Fruit fly (Drosophila melanogaster) whole organism, embryonic: ENCODE data around the gene phol.

Source experiments
- CG10147 ChIP-seq: fragments of 200-800 bp; sonication (Bioruptor generic); optimal IDR thresholded peaks from 2 replicates; lab custom pipeline; 2019; ENCODE audit warnings: missing biosample characterization, mild to moderate bottlenecking, missing genetic modification characterization, moderate library complexity
- CG10209 ChIP-seq: fragments of 200-800 bp; sonication (Bioruptor generic); optimal IDR thresholded peaks from 3 replicates; lab custom pipeline; 2017; ENCODE audit warnings: missing biosample characterization, mild to moderate bottlenecking, missing genetic modification characterization, missing genetic modification reagents
- CG10267 ChIP-seq: fragments of 200-800 bp; sonication (Bioruptor generic); optimal IDR thresholded peaks from 2 replicates; lab custom pipeline; 2018; ENCODE audit warnings: missing biosample characterization, mild to moderate bottlenecking, missing genetic modification characterization, moderate library complexity
- CG10321 ChIP-seq: fragments of 200-800 bp; sonication (Bioruptor generic); IDR thresholded peaks from 2 replicates; pipeline ENCODE4 v1.3.6; 2022; ENCODE audit warnings: missing biosample characterization, missing genetic modification characterization
- CG11398 ChIP-seq: fragments of 200-800 bp; sonication (Bioruptor generic); optimal IDR thresholded peaks from 2 replicates; lab custom pipeline; 2016; ENCODE audit warnings: missing biosample characterization, missing genetic modification characterization
- CG11695 ChIP-seq: fragments of 200-800 bp; sonication (Bioruptor generic); IDR thresholded peaks from 3 replicates; pipeline ENCODE4 v1.3.6; 2022; ENCODE audit warnings: missing biosample characterization, missing genetic modification characterization
- CG12659 ChIP-seq: fragments of 200-800 bp; sonication (Bioruptor generic); optimal IDR thresholded peaks from 3 replicates; lab custom pipeline; 2017; ENCODE audit warnings: mild to moderate bottlenecking, missing biosample characterization, missing genetic modification reagents, missing genetic modification characterization
- CG12744 ChIP-seq: fragments of 200-800 bp; sonication (Bioruptor generic); optimal IDR thresholded peaks from 2 replicates; lab custom pipeline; 2016; ENCODE audit warnings: missing biosample characterization, missing genetic modification characterization
- CG12769 ChIP-seq: fragments of 200-800 bp; sonication (Bioruptor generic); optimal IDR thresholded peaks from 2 replicates; lab custom pipeline; 2019; ENCODE audit warnings: missing biosample characterization, mild to moderate bottlenecking, missing genetic modification characterization, moderate library complexity
- CG13624 ChIP-seq: fragments of 200-800 bp; sonication (Bioruptor generic); optimal IDR thresholded peaks from 2 replicates; lab custom pipeline; 2016; ENCODE audit warnings: missing biosample characterization, missing genetic modification characterization
- CG14014 ChIP-seq: fragments of 200-800 bp; sonication (Bioruptor generic); IDR thresholded peaks from 2 replicates; pipeline ENCODE4 v1.3.6; 2022; ENCODE audit warnings: missing biosample characterization, missing genetic modification characterization
- CG15601 ChIP-seq: fragments of 200-800 bp; sonication (Bioruptor generic); optimal IDR thresholded peaks from 3 replicates; lab custom pipeline; 2019; ENCODE audit warnings: missing biosample characterization, mild to moderate bottlenecking, missing genetic modification characterization, moderate library complexity
- CG1602 ChIP-seq: fragments of 200-800 bp; sonication (Bioruptor generic); optimal IDR thresholded peaks from 3 replicates; lab custom pipeline; 2016; ENCODE audit warnings: missing biosample characterization, missing genetic modification characterization
- CG16779 ChIP-seq: fragments of 200-800 bp; sonication (Bioruptor generic); IDR thresholded peaks from 2 replicates; pipeline ENCODE4 v1.3.6; 2022; ENCODE audit warnings: missing biosample characterization, missing genetic modification characterization
- CG16813 ChIP-seq: fragments of 200-800 bp; sonication (Bioruptor generic); IDR thresholded peaks from 3 replicates; pipeline ENCODE4 v1.3.6; 2022; ENCODE audit warnings: missing biosample characterization, missing genetic modification characterization; ENCODE audit not compliant: partially characterized antibody
- CG30020 ChIP-seq: fragments of 200-800 bp; optimal IDR thresholded peaks from 2 replicates; lab custom pipeline; 2019; ENCODE audit warnings: missing biosample characterization, mild to moderate bottlenecking, missing genetic modification characterization, moderate library complexity
- CG30431 ChIP-seq: fragments of 200-800 bp; sonication (Bioruptor generic); optimal IDR thresholded peaks from 2 replicates; lab custom pipeline; 2017; ENCODE audit warnings: missing biosample characterization, missing genetic modification characterization
- CG31441 ChIP-seq: fragments of 200-800 bp; sonication (Bioruptor generic); IDR thresholded peaks from 2 replicates; pipeline ENCODE4 v1.3.6; 2022; ENCODE audit warnings: missing biosample characterization, missing genetic modification characterization
- CG42726 ChIP-seq: fragments of 200-800 bp; sonication (Bioruptor generic); IDR thresholded peaks from 2 replicates; pipeline ENCODE4 v1.3.6; 2022; ENCODE audit warnings: missing biosample characterization, missing genetic modification characterization; ENCODE audit not compliant: partially characterized antibody
- CG4360 ChIP-seq: fragments of 200-800 bp; sonication (Bioruptor generic); IDR thresholded peaks from 2 replicates; pipeline ENCODE4 v1.3.6; 2022; ENCODE audit warnings: missing biosample characterization, missing genetic modification characterization
- CG43689 ChIP-seq: fragments of 200-800 bp; sonication (Bioruptor generic); IDR thresholded peaks from 2 replicates; pipeline ENCODE4 v1.3.6; 2022; ENCODE audit warnings: missing biosample characterization, missing genetic modification characterization
- CG7271 ChIP-seq: fragments of 200-800 bp; sonication (Bioruptor generic); optimal IDR thresholded peaks from 2 replicates; lab custom pipeline; 2018; ENCODE audit warnings: missing biosample characterization, mild to moderate bottlenecking, missing genetic modification characterization, moderate library complexity
- CG8388 ChIP-seq: fragments of 200-800 bp; sonication (Bioruptor generic); optimal IDR thresholded peaks from 2 replicates; lab custom pipeline; 2019; ENCODE audit warnings: missing biosample characterization, mild to moderate bottlenecking, missing genetic modification characterization, moderate library complexity
- CHES-1-like ChIP-seq: fragments of 200-800 bp; sonication (Bioruptor generic); optimal IDR thresholded peaks from 2 replicates; lab custom pipeline; 2016; ENCODE audit warnings: missing biosample characterization, missing genetic modification characterization
- CTCF ChIP-seq: fragments of 200-800 bp; sonication (Bioruptor generic); optimal IDR thresholded peaks from 2 replicates; lab custom pipeline; 2017; ENCODE audit warnings: missing biosample characterization, mild to moderate bottlenecking, missing genetic modification characterization, moderate library complexity
- Dfd ChIP-seq, 2 experiments: fragments of >200 bp; optimal IDR thresholded peaks; 2 replicates each; lab custom pipeline; 2017; ENCODE audit warnings: missing biosample characterization in 2 of 2, missing genetic modification characterization in 2 of 2
- ERR ChIP-seq: fragments of 200-800 bp; sonication (Bioruptor generic); optimal IDR thresholded peaks from 2 replicates; lab custom pipeline; 2016; ENCODE audit warnings: missing biosample characterization, missing genetic modification characterization
- HLH3B ChIP-seq: fragments of 200-800 bp; sonication (Bioruptor generic); IDR thresholded peaks from 2 replicates; pipeline ENCODE4 v1.3.6; 2022; ENCODE audit warnings: missing biosample characterization, missing genetic modification characterization
- HLH4C ChIP-seq: fragments of 200-800 bp; sonication (Bioruptor generic); IDR thresholded peaks from 3 replicates; pipeline ENCODE4 v1.3.6; 2022; ENCODE audit warnings: missing biosample characterization, missing genetic modification characterization; ENCODE audit not compliant: partially characterized antibody
- Hr3 ChIP-seq: fragments of 200-800 bp; sonication (Bioruptor generic); optimal IDR thresholded peaks from 3 replicates; lab custom pipeline; 2016; ENCODE audit warnings: missing biosample characterization, missing genetic modification characterization
- Kr ChIP-seq: fragments of 200-800 bp; sonication (Bioruptor generic); optimal IDR thresholded peaks from 2 replicates; lab custom pipeline; 2017; ENCODE audit warnings: missing biosample characterization, mild to moderate bottlenecking, missing genetic modification characterization
- Oaz ChIP-seq: fragments of 200-800 bp; sonication (Bioruptor generic); IDR thresholded peaks from 2 replicates; pipeline ENCODE4 v1.3.6; 2022; ENCODE audit warnings: missing biosample characterization, missing genetic modification characterization
- Pdp1 ChIP-seq, 2 experiments: fragments of 200-800 bp; sonication (Bioruptor generic); optimal IDR thresholded peaks; 3 replicates each; lab custom pipeline; 2016; ENCODE audit warnings: missing biosample characterization in 2 of 2, missing genetic modification characterization in 2 of 2, mild to moderate bottlenecking in 1 of 2, moderate library complexity in 1 of 2
- Rfx ChIP-seq: fragments of 200-800 bp; sonication (Bioruptor generic); IDR thresholded peaks from 2 replicates; pipeline ENCODE4 v1.3.6; 2022; ENCODE audit warnings: missing biosample characterization, missing genetic modification characterization
- Taf1 ChIP-seq: fragments of 200-800 bp; sonication (Bioruptor generic); IDR thresholded peaks from 2 replicates; pipeline ENCODE4 v1.3.6; 2022; ENCODE audit warnings: missing biosample characterization, missing genetic modification characterization
- Usf ChIP-seq: fragments of 200-800 bp; sonication (Bioruptor generic); optimal IDR thresholded peaks from 2 replicates; lab custom pipeline; 2017; ENCODE audit warnings: missing genotype, missing biosample characterization, missing genetic modification characterization
- amos ChIP-seq: fragments of 200-800 bp; sonication (Bioruptor generic); IDR thresholded peaks from 2 replicates; pipeline ENCODE4 v1.3.6; 2022; ENCODE audit warnings: missing biosample characterization, missing genetic modification characterization; ENCODE audit not compliant: partially characterized antibody
- dati ChIP-seq: fragments of 200-800 bp; sonication (Bioruptor generic); IDR thresholded peaks from 2 replicates; pipeline ENCODE4 v1.3.6; 2022; ENCODE audit warnings: missing biosample characterization, missing genetic modification characterization
- grau ChIP-seq: fragments of 200-800 bp; optimal IDR thresholded peaks from 3 replicates; lab custom pipeline; 2019; ENCODE audit warnings: missing biosample characterization, mild to moderate bottlenecking, missing genetic modification characterization, moderate library complexity
- luna ChIP-seq: fragments of 200-800 bp; sonication (Bioruptor generic); optimal IDR thresholded peaks from 2 replicates; lab custom pipeline; 2016; ENCODE audit warnings: missing biosample characterization, missing genetic modification characterization
- mld ChIP-seq: fragments of 200-800 bp; sonication (Bioruptor generic); IDR thresholded peaks from 3 replicates; pipeline ENCODE4 v1.3.6; 2022; ENCODE audit warnings: missing biosample characterization, missing genetic modification characterization; ENCODE audit not compliant: partially characterized antibody
- nerfin-2 ChIP-seq: fragments of 200-800 bp; sonication (Bioruptor generic); IDR thresholded peaks from 2 replicates; pipeline ENCODE4 v1.3.6; 2022; ENCODE audit warnings: missing biosample characterization, missing genetic modification characterization; ENCODE audit not compliant: partially characterized antibody
- pita ChIP-seq: fragments of 200-800 bp; sonication (Bioruptor generic); optimal IDR thresholded peaks from 2 replicates; lab custom pipeline; 2017; ENCODE audit warnings: missing biosample characterization, mild to moderate bottlenecking, missing genetic modification characterization
- rib ChIP-seq: fragments of 200-800 bp; sonication (Bioruptor generic); IDR thresholded peaks from 2 replicates; pipeline ENCODE4 v1.3.6; 2022; ENCODE audit warnings: missing biosample characterization, missing genetic modification characterization
- schlank ChIP-seq: fragments of 200-800 bp; sonication (Bioruptor generic); optimal IDR thresholded peaks from 2 replicates; lab custom pipeline; 2018; ENCODE audit warnings: missing biosample characterization, mild to moderate bottlenecking, missing genetic modification characterization
- z ChIP-seq: fragments of 200-800 bp; sonication (Bioruptor generic); IDR thresholded peaks from 3 replicates; pipeline ENCODE4 v1.3.6; 2022; ENCODE audit warnings: missing biosample characterization, missing genetic modification characterization
- zen2 ChIP-seq: fragments of 200-800 bp; sonication (Bioruptor generic); IDR thresholded peaks from 3 replicates; pipeline ENCODE4 v1.3.6; 2022; ENCODE audit warnings: missing biosample characterization, missing genetic modification characterization; ENCODE audit not compliant: partially characterized antibody

Gene phol

dm6 chr3L:9435315-9435714 lies 20.8 kb downstream of the phol start, which contains the start of gene CG42526 (continued):
- TF ChIP-seq Hr3 (GFP tag; lab: Kevin White, UChicago) (no peak), z (GFP tag; lab: Robert Waterston, UW) (no peak), CG16779 (GFP tag; lab: Robert Waterston, UW) (no peak), CG11695 (no peak), CHES-1-like (no peak), Dfd (GFP tag; optimal IDR thresholded peaks at IDR 0.05; lab: Kevin White, UChicago) (no peak), pita (no peak), HLH4C (GFP tag; lab: Robert Waterston, UW) (peak; percentile 25; the same call in 1 of the 3 replicates), CG12769 (tag; lab: Kevin White, UChicago) (peak; percentile 56), CTCF (peak; percentile 59), Oaz (GFP tag; lab: Robert Waterston, UW) (no peak), HLH3B (no peak), CG10209 (GFP tag; lab: Kevin White, UChicago) (peak; percentile 39), CG7271 (tag; lab: Kevin White, UChicago) (no peak), amos (peak; percentile 44; the same call in 1 of the 2 replicates), CG8388 (peak; percentile 1), Taf1 (GFP tag; lab: Robert Waterston, UW) (no peak; the same call in 1 of the 2 replicates), CG12659 (GFP tag; lab: Kevin White, UChicago) (peak; percentile 59), CG13624 (GFP tag; lab: Kevin White, UChicago) (peak; percentile 71), CG42726 (GFP tag; lab: Robert Waterston, UW) (no peak), schlank (tag; lab: Kevin White, UChicago) (no peak), CG30020 (tag; lab: Kevin White, UChicago) (no peak), nerfin-2 (GFP tag; lab: Robert Waterston, UW) (no peak), rib (no peak), CG16813 (GFP tag; lab: Robert Waterston, UW) (0 out of 3 replicates have a peak, but pooled peaks have one; percentile 17), Pdp1 (GFP tag; optimal IDR thresholded peaks at IDR 0.05; lab: Kevin White, UChicago) (peak; percentile 6 to 58), CG15601 (tag; lab: Kevin White, UChicago) (no peak), CG43689 (0 out of 2 replicates have a peak, but pooled peaks have one; percentile 10), CG10321 (GFP tag; lab: Robert Waterston, UW) (0 out of 2 replicates have a peak, but pooled peaks have one; percentile 11), CG4360 (GFP tag; lab: Robert Waterston, UW) (no peak), dati (no peak), zen2 (GFP tag; lab: Robert Waterston, UW) (no peak; the same call in 2 of the 3 replicates), ERR (GFP tag; lab: Kevin White, UChicago) (no peak), CG14014 (peak; percentile 73), CG10267 (tag; lab: Kevin White, UChicago) (peak; percentile 93), luna (GFP tag; lab: Kevin White, UChicago) (no peak), grau (tag; lab: Kevin White, UChicago) (peak; percentile 53), CG11398 (no peak), CG1602 (GFP tag; lab: Kevin White, UChicago) (peak; percentile 16), mld (GFP tag; lab: Robert Waterston, UW) (no peak), Kr (GFP tag; lab: Kevin White, UChicago) (no peak), Rfx (GFP tag; lab: Robert Waterston, UW) (peak; percentile 70), CG12744 (GFP tag; lab: Kevin White, UChicago) (peak; percentile 36), Usf (GFP tag; lab: Kevin White, UChicago) (no peak), CG30431 (GFP tag; lab: Kevin White, UChicago) (no peak), CG10147 (GFP tag; lab: Kevin White, UChicago) (peak; percentile 22), CG31441 (GFP tag; lab: Robert Waterston, UW) (no peak)
